Worm (Caenorhabditis elegans): ENCODE results near the gene F55B11.4.

Gene F55B11.4

ce11 chrIV:14417128-14417527 lies 13.6 kb downstream of the F55B11.4 start, which contains the start of gene F55B11.6:
TSS of gene F55B11.6 (minus strand) at chrIV:14417228.
- TF ChIP-seq elt-1 (tag; optimal IDR thresholded peaks at IDR 0.05) (no peak), nhr-21 (tag; optimal IDR thresholded peaks at IDR 0.05) (no peak), fos-1 (tag; optimal IDR thresholded peaks at IDR 0.05) (no peak), lsy-2 (tag; optimal IDR thresholded peaks at IDR 0.05) (no peak), nhr-10 (tag; optimal IDR thresholded peaks at IDR 0.05) (no peak), mbf-1 (tag; optimal IDR thresholded peaks at IDR 0.05) (no peak), zag-1 (tag; optimal IDR thresholded peaks at IDR 0.05) (no peak), sma-3 (GFP tag; optimal IDR thresholded peaks at IDR 0.05) (no peak), gmeb-1 (tag; optimal IDR thresholded peaks at IDR 0.05) (no peak), C34F6.9 (tag; optimal IDR thresholded peaks at IDR 0.05) (no peak), elt-3 (tag; optimal IDR thresholded peaks at IDR 0.05) (no peak), ztf-11 (tag; optimal IDR thresholded peaks at IDR 0.05) (no peak), ZK546.5 (tag; optimal IDR thresholded peaks at IDR 0.05) (no peak), ama-1 (optimal IDR thresholded peaks at IDR 0.05) (no peak), egl-27 (tag; optimal IDR thresholded peaks at IDR 0.05) (no peak), sem-4 (tag; optimal IDR thresholded peaks at IDR 0.05) (no peak), ceh-82 (tag; optimal IDR thresholded peaks at IDR 0.05) (no peak), nhr-6 (tag; optimal IDR thresholded peaks at IDR 0.05) (no peak), skn-1 (tag; optimal IDR thresholded peaks at IDR 0.05) (no peak)

- TF ChIP-seq lin-39 (tag; optimal IDR thresholded peaks at IDR 0.05) (no peak), ceh-16 (tag; optimal IDR thresholded peaks at IDR 0.05) (no peak), sem-4 (tag; optimal IDR thresholded peaks at IDR 0.05) (no peak), sma-3 (GFP tag; optimal IDR thresholded peaks at IDR 0.05) (peak; percentile 42), unc-55 (GFP tag; optimal IDR thresholded peaks at IDR 0.05) (no peak), ztf-1 (GFP tag; conservative IDR thresholded peaks at IDR 0.05) (no peak), nhr-6 (tag; optimal IDR thresholded peaks at IDR 0.05) (no peak), ztf-11 (tag; optimal IDR thresholded peaks at IDR 0.05) (no peak), R02D3.7 (tag; optimal IDR thresholded peaks at IDR 0.05) (no peak), C34F6.9 (tag; optimal IDR thresholded peaks at IDR 0.05) (no peak), elt-1 (tag; optimal IDR thresholded peaks at IDR 0.05) (no peak), ztf-4 (tag; optimal IDR thresholded peaks at IDR 0.05) (no peak), nhr-11 (tag; optimal IDR thresholded peaks at IDR 0.05) (no peak), crh-2 (tag; optimal IDR thresholded peaks at IDR 0.05) (peak; percentile 55), skn-1 (tag; optimal IDR thresholded peaks at IDR 0.05) (peak; percentile 76), egl-27 (tag; optimal IDR thresholded peaks at IDR 0.05) (peak; percentile 23), fos-1 (tag; optimal IDR thresholded peaks at IDR 0.05) (peak; percentile 98), Y55F3AM.14 (GFP tag; optimal IDR thresholded peaks at IDR 0.05) (no peak), peb-1 (tag; optimal IDR thresholded peaks at IDR 0.05) (no peak), mab-5 (tag; optimal IDR thresholded peaks at IDR 0.05) (no peak), lin-13 (GFP tag; optimal IDR thresholded peaks at IDR 0.05) (no peak), snpc-4 (tag; optimal IDR thresholded peaks at IDR 0.05) (no peak), ZK546.5 (tag; optimal IDR thresholded peaks at IDR 0.05) (no peak), mdl-1 (tag; optimal IDR thresholded peaks at IDR 0.05) (peak in 1 of 2 experiments; percentile 69), gmeb-1 (tag; optimal IDR thresholded peaks at IDR 0.05) (peak; percentile 61)
Observed at ce11 chrIV:14414200-14414599, 16.5 kb downstream of the F55B11.4 start.

ce11 chrIV:14413386-14413785 lies 17.3 kb downstream of the F55B11.4 start:
- no peak for TF ChIP-seq aly-2 (tag; optimal IDR thresholded peaks at IDR 0.05)
- peak; percentile 42 for TF ChIP-seq sma-9 (GFP tag; optimal IDR thresholded peaks at IDR 0.05)
- no peak for TF ChIP-seq sma-9 (tag; optimal IDR thresholded peaks at IDR 0.05)
- no peak for TF ChIP-seq mbf-1 (tag; optimal IDR thresholded peaks at IDR 0.05)
- peak; percentile 3 for TF ChIP-seq crh-2 (tag; optimal IDR thresholded peaks at IDR 0.05)
- TF ChIP-seq Y55F3AM.14 (GFP tag; optimal IDR thresholded peaks at IDR 0.05) = no peak
- peak; percentile 63 for TF ChIP-seq fos-1 (tag; optimal IDR thresholded peaks at IDR 0.05)
- peak in 1 of 2 experiments; percentile 32 for TF ChIP-seq mdl-1 (tag; optimal IDR thresholded peaks at IDR 0.05)
- no peak for TF ChIP-seq sem-4 (tag; optimal IDR thresholded peaks at IDR 0.05)
- no peak for TF ChIP-seq elt-1 (tag; optimal IDR thresholded peaks at IDR 0.05)
- TF ChIP-seq lin-11 (tag; optimal IDR thresholded peaks at IDR 0.05) = no peak
- TF ChIP-seq gmeb-1 (tag; optimal IDR thresholded peaks at IDR 0.05) = peak; percentile 29
- TF ChIP-seq sma-3 (GFP tag; optimal IDR thresholded peaks at IDR 0.05) = no peak
- TF ChIP-seq skn-1 (tag; optimal IDR thresholded peaks at IDR 0.05) = peak; percentile 82
- TF ChIP-seq peb-1 (tag; optimal IDR thresholded peaks at IDR 0.05) = no peak

ce11 chrIV:14412655-14413054 lies 18.1 kb downstream of the F55B11.4 start, which contains the start of gene xdh-1:
TSS of gene xdh-1 (minus strand) at chrIV:14412894.
- TF ChIP-seq nhr-77 (tag; optimal IDR thresholded peaks at IDR 0.05) = no peak
- no peak for TF ChIP-seq crh-2 (tag; optimal IDR thresholded peaks at IDR 0.05)
- no peak for TF ChIP-seq elt-3 (tag; optimal IDR thresholded peaks at IDR 0.05)
- peak; percentile 53 for TF ChIP-seq nhr-129 (tag; optimal IDR thresholded peaks at IDR 0.05)

All from whole organism, L2 larva.